Worm (Caenorhabditis elegans) whole organism, L1 larva: ENCODE measurements around the gene epg-6.

Source experiments
- F16B12.6 ChIP-seq: fragments of 150-350 bp; optimal IDR thresholded peaks from 2 replicates; lab custom pipeline; 2014; ENCODE audit warnings: missing biosample characterization, missing genetic modification characterization
- ama-1 ChIP-seq: fragments of 150-350 bp; optimal IDR thresholded peaks from 2 replicates; lab custom pipeline; 2014
- ceh-88 ChIP-seq: fragments of 200-800 bp; sonication (Bioruptor generic); IDR thresholded peaks from 2 replicates; pipeline ENCODE4 v1.3.6; 2022; ENCODE audit warnings: missing genetic modification characterization, missing compliant biosample characterization
- elt-2 ChIP-seq: sonication (generic microtip); optimal IDR thresholded peaks from 2 replicates; lab custom pipeline; 2016; ENCODE audit warnings: missing genetic modification characterization, mild to moderate bottlenecking, inconsistent platforms, missing compliant biosample characterization, missing genetic modification reagents
- lin-14 ChIP-seq: fragments of 200-800 bp; sonication (Bioruptor generic); optimal IDR thresholded peaks from 2 replicates; lab custom pipeline; 2018; ENCODE audit warnings: mild to moderate bottlenecking, missing genetic modification characterization, moderate library complexity, missing compliant biosample characterization
- lsy-2 ChIP-seq, 2 experiments: fragments of 150-350 bp; optimal IDR thresholded peaks; 2 replicates each; lab custom pipeline; 2014; ENCODE audit warnings: missing biosample characterization in 2 of 2, missing genetic modification characterization in 2 of 2
- nhr-12 ChIP-seq: sonication (generic microtip); optimal IDR thresholded peaks from 2 replicates; lab custom pipeline; 2017; ENCODE audit warnings: missing biosample characterization, missing genetic modification characterization
- nhr-47 ChIP-seq: sonication (generic microtip); optimal IDR thresholded peaks from 2 replicates; lab custom pipeline; 2016; ENCODE audit warnings: mild to moderate bottlenecking, missing genetic modification characterization, moderate library complexity, missing compliant biosample characterization
- pax-3 ChIP-seq: fragments of 200-800 bp; sonication (Bioruptor generic); optimal IDR thresholded peaks from 2 replicates; lab custom pipeline; 2018; ENCODE audit warnings: mild to moderate bottlenecking, missing genetic modification characterization, moderate library complexity, missing compliant biosample characterization
- skn-1 ChIP-seq: fragments of 150-350 bp; optimal IDR thresholded peaks from 2 replicates; lab custom pipeline; 2014; ENCODE audit warnings: missing biosample characterization, missing genetic modification characterization
- tbx-2 ChIP-seq: sonication (generic microtip); optimal IDR thresholded peaks from 2 replicates; lab custom pipeline; 2016; ENCODE audit warnings: missing genetic modification characterization, missing compliant biosample characterization
- xbp-1 ChIP-seq: sonication (generic microtip); optimal IDR thresholded peaks from 2 replicates; lab custom pipeline; 2016; ENCODE audit warnings: missing genetic modification characterization, missing compliant biosample characterization

ce11 chrIII:10592729-10593128 is 7.3 kb downstream of the epg-6 start, which contains the start of gene Y45F3A.8:
- TF ChIP-seq xbp-1 (tag; lab: Kevin White, UChicago) (no peak), skn-1 (tag; lab: Kevin White, UChicago) (no peak), ceh-88 (no peak), elt-2 (no peak), nhr-47 (tag; lab: Kevin White, UChicago) (no peak), tbx-2 (no peak), ama-1 (lab: Kevin White, UChicago) (no peak), lin-14 (GFP tag; lab: Kevin White, UChicago) (no peak), lsy-2 (tag; optimal IDR thresholded peaks at IDR 0.05; lab: Kevin White, UChicago) (no peak), pax-3 (tag; lab: Kevin White, UChicago) (no peak), nhr-12 (tag; lab: Kevin White, UChicago) (no peak), F16B12.6 (tag; lab: Kevin White, UChicago) (no peak)
